Fruit fly (Drosophila melanogaster): ENCODE results near the gene Ugt36E1.

Gene Ugt36E1

dm6 chr2L:18830587-18831528 is 4.3 kb downstream of the Ugt36E1 start, which contains the start of the genes CG17597 and ScpX:
CG17597 (minus strand) TSS chr2L:18831153.
ScpX (plus strand) TSS chr2L:18831229.
- peak; percentile 61 for TF ChIP-seq fru (GFP tag; optimal IDR thresholded peaks at IDR 0.05)
- TF ChIP-seq Rel (GFP tag; optimal IDR thresholded peaks at IDR 0.05): no peak
- TF ChIP-seq Rel (tag; optimal IDR thresholded peaks at IDR 0.05): peak; percentile 34
- TF ChIP-seq pan (optimal IDR thresholded peaks at IDR 0.05): no peak
- TF ChIP-seq OdsH (GFP tag; optimal IDR thresholded peaks at IDR 0.05): peak; percentile 42
- no peak for TF ChIP-seq dl (GFP tag; optimal IDR thresholded peaks at IDR 0.05; ENCODE audit: insufficient read depth in 1 of 2, partially characterized antibody in 2 of 2)
- peak; percentile 74 for TF ChIP-seq h (GFP tag; optimal IDR thresholded peaks at IDR 0.05)
- TF ChIP-seq dsf (GFP tag; optimal IDR thresholded peaks at IDR 0.05; ENCODE audit: borderline replicate concordance): peak; percentile 49
- no peak for TF ChIP-seq dmrt93B (GFP tag; optimal IDR thresholded peaks at IDR 0.05)
- TF ChIP-seq ey (GFP tag; optimal IDR thresholded peaks at IDR 0.05): peak; percentile 54
- TF ChIP-seq sv (GFP tag; optimal IDR thresholded peaks at IDR 0.05): peak; percentile 46
- TF ChIP-seq Abd-B (GFP tag; optimal IDR thresholded peaks at IDR 0.05): no peak
- no peak for TF ChIP-seq Hr83 (GFP tag; optimal IDR thresholded peaks at IDR 0.05; ENCODE audit: poor library complexity, severe bottlenecking)
- peak; percentile 53 for TF ChIP-seq Sp1 (GFP tag; optimal IDR thresholded peaks at IDR 0.05)
- no peak for TF ChIP-seq N (GFP tag; optimal IDR thresholded peaks at IDR 0.05)
- TF ChIP-seq br (GFP tag; optimal IDR thresholded peaks at IDR 0.05): peak; percentile 63
- peak; percentile 95 for TF ChIP-seq Vsx2 (GFP tag; optimal IDR thresholded peaks at IDR 0.05; ENCODE audit: partially characterized antibody)
- TF ChIP-seq Hr78 (GFP tag; optimal IDR thresholded peaks at IDR 0.05): no peak
- peak; percentile 56 for TF ChIP-seq CG9705 (GFP tag; optimal IDR thresholded peaks at IDR 0.05)
- TF ChIP-seq GATAd (GFP tag; optimal IDR thresholded peaks at IDR 0.05): no peak
- no peak for TF ChIP-seq usp (GFP tag; optimal IDR thresholded peaks at IDR 0.05)
- TF ChIP-seq Jra (GFP tag; optimal IDR thresholded peaks at IDR 0.05): peak; percentile 16
- TF ChIP-seq lola (GFP tag; optimal IDR thresholded peaks at IDR 0.05): no peak
- TF ChIP-seq CG32264 (GFP tag; optimal IDR thresholded peaks at IDR 0.05): no peak
- TF ChIP-seq brk (GFP tag; optimal IDR thresholded peaks at IDR 0.05): no peak
- TF ChIP-seq Dif (GFP tag; optimal IDR thresholded peaks at IDR 0.05; ENCODE audit: partially characterized antibody): peak; percentile 71
- TF ChIP-seq HLH106 (tag; optimal IDR thresholded peaks at IDR 0.05): peak; percentile 73
- no peak for TF ChIP-seq CrebA (GFP tag; optimal IDR thresholded peaks at IDR 0.05; ENCODE audit: borderline replicate concordance)
- TF ChIP-seq rgr (GFP tag; optimal IDR thresholded peaks at IDR 0.05): peak; percentile 55
- TF ChIP-seq jim (GFP tag; optimal IDR thresholded peaks at IDR 0.05): no peak
- TF ChIP-seq Hnf4 (GFP tag; optimal IDR thresholded peaks at IDR 0.05): peak; percentile 72
- peak; percentile 100 for TF ChIP-seq Myc (optimal IDR thresholded peaks at IDR 0.05)
- peak in 1 of 2 experiments; percentile 76 for TF ChIP-seq foxo (GFP tag; optimal IDR thresholded peaks at IDR 0.05)
- TF ChIP-seq Mio (GFP tag; optimal IDR thresholded peaks at IDR 0.05): no peak
- peak; percentile 43 for TF ChIP-seq psq (GFP tag; optimal IDR thresholded peaks at IDR 0.05)
- no peak for TF ChIP-seq Dfd (GFP tag; optimal IDR thresholded peaks at IDR 0.05)
- TF ChIP-seq woc (GFP tag; optimal IDR thresholded peaks at IDR 0.05): peak; percentile 90
- TF ChIP-seq tai (GFP tag; optimal IDR thresholded peaks at IDR 0.05): no peak
- TF ChIP-seq sage (GFP tag; optimal IDR thresholded peaks at IDR 0.05): peak; percentile 24

- TF ChIP-seq lola (GFP tag; optimal IDR thresholded peaks at IDR 0.05) (no peak), sage (GFP tag; optimal IDR thresholded peaks at IDR 0.05) (no peak)
Observed at dm6 chr2L:18834525-18834924, 8.0 kb downstream of the Ugt36E1 start.

All from whole organism, wandering third instar larva.